Worm (Caenorhabditis elegans): Measurements from ENCODE around the gene fbxa-84.

The fbxa-84 gene

DNA sequence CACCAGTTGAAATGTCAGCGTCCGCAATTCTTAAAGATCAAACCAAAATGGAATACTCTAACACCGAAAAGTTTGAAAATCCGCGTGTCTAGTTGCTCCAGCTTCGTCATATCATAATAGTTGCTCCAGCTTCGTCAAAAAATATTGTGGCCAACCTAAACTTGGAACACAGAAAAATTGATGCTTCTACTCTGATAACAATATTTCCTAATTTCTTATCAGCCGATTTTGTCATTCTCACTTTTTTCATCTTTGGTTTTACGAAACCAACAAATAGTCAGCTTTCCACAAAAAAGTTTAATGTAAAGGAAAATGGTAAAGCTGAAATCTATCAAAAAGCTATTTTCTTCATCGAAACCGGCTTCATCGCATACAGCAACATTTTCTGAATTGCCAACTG is at the start of gene fbxa-84:
fbxa-84 (plus strand) TSS at position 34 of the 400 bp plus-strand sequence.
- TF ChIP-seq ztf-11 (tag; optimal IDR thresholded peaks at IDR 0.05) (no peak), elt-2 (tag; optimal IDR thresholded peaks at IDR 0.05) (peak; percentile 5), efl-1 (optimal IDR thresholded peaks at IDR 0.05) (no peak), efl-1 (GFP tag; optimal IDR thresholded peaks at IDR 0.05 in 1 of 2) (peak in 1 of 2 experiments; percentile 83)

DNA sequence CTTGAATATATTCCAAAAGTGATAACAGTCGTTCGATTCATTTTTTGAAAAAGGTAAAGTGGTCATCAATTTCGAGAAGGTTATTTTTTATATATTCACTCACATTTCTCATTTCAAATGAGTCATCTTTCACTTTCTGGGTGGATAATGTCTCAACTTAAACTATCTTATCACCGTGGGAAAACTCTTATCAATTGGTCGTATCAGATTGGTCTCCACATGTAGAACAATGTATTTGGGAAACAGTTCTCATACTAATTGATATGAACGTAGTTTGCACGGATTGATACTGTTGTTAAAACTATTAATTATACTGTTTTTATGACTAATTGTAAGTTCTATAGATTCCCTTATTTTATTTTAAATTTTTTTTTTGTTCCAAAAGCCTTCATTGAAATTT is 48.4 kb upstream of the fbxa-84 start:
- TF ChIP-seq elt-2 (tag; optimal IDR thresholded peaks at IDR 0.05) (peak; percentile 45), elt-3 (tag; optimal IDR thresholded peaks at IDR 0.05) (peak in 1 of 6 experiments; percentile 14), ceh-82 (tag; optimal IDR thresholded peaks at IDR 0.05) (no peak)

DNA sequence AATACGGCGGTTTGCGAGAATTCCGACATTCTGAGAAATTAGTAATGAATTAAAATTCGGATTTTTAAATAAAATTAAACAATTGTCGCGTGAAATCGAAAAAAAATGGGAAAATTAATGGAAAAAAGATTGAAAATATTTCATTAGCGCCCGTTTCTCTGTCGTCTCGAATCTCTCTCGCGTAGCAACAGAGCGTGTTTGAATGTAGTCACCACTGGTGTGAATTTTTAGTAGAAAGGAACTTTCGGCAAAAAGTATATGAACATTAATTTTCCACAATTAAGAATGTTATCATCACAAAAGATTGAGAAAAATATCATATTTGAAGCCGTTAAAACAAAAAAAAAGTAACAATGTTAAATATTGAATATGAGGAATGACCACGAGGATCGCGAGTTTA is 45.5 kb upstream of the fbxa-84 start, which contains the start of gene aipl-1:
aipl-1 (minus strand) TSS at position 30 of the 400 bp plus-strand sequence.
- TF ChIP-seq irx-1 (tag; optimal IDR thresholded peaks at IDR 0.05) (peak; percentile 13), mdl-1 (tag; optimal IDR thresholded peaks at IDR 0.05) (peak in 1 of 2 experiments; percentile 59), lsy-2 (tag; optimal IDR thresholded peaks at IDR 0.05) (peak; percentile 74 to 92), efl-3 (GFP tag; optimal IDR thresholded peaks at IDR 0.05) (no peak), ces-1 (GFP tag; optimal IDR thresholded peaks at IDR 0.05) (no peak), snpc-4 (tag; optimal IDR thresholded peaks at IDR 0.05) (peak; percentile 68), ztf-11 (tag; optimal IDR thresholded peaks at IDR 0.05) (peak in 1 of 2 experiments; percentile 67), unc-130 (tag; optimal IDR thresholded peaks at IDR 0.05) (peak; percentile 76), tbx-2 (tag; optimal IDR thresholded peaks at IDR 0.05) (peak; percentile 70), mef-2 (tag; optimal IDR thresholded peaks at IDR 0.05) (peak; percentile 43), elt-3 (tag; optimal IDR thresholded peaks at IDR 0.05) (peak in 2 of 6 experiments; percentile 9 to 83), ceh-63 (GFP tag; optimal IDR thresholded peaks at IDR 0.05) (no peak), sox-4 (tag; optimal IDR thresholded peaks at IDR 0.05) (no peak), jun-1 (tag; optimal IDR thresholded peaks at IDR 0.05) (peak; percentile 41), nhr-76 (tag; optimal IDR thresholded peaks at IDR 0.05) (no peak), sptf-1 (tag; optimal IDR thresholded peaks at IDR 0.05) (no peak), hlh-17 (GFP tag; optimal IDR thresholded peaks at IDR 0.05; ENCODE audit: borderline replicate concordance) (no peak), efl-1 (optimal IDR thresholded peaks at IDR 0.05) (peak; percentile 90 to 92), efl-1 (GFP tag; optimal IDR thresholded peaks at IDR 0.05 in 1 of 2) (peak; percentile 88 to 99), swsn-7 (tag; optimal IDR thresholded peaks at IDR 0.05) (peak; percentile 63), nhr-71 (tag; optimal IDR thresholded peaks at IDR 0.05) (peak; percentile 87), lin-13 (GFP tag; optimal IDR thresholded peaks at IDR 0.05) (peak; percentile 81), isw-1 (GFP tag; IDR thresholded peaks at IDR 0.05) (peak; percentile 66), nhr-237 (tag; optimal IDR thresholded peaks at IDR 0.05) (peak; percentile 6), C16A3.4 (tag; optimal IDR thresholded peaks at IDR 0.05) (peak; percentile 94), blmp-1 (tag; optimal IDR thresholded peaks at IDR 0.05) (peak; percentile 95), unc-86 (tag; optimal IDR thresholded peaks at IDR 0.05) (peak; percentile 49), snu-23 (GFP tag; optimal IDR thresholded peaks at IDR 0.05) (peak; percentile 86), grh-1 (GFP tag; IDR thresholded peaks at IDR 0.05) (0 out of 2 replicates have a peak, but pooled peaks have one; percentile 11), F16B12.6 (tag; optimal IDR thresholded peaks at IDR 0.05) (peak; percentile 61), fos-1 (tag; optimal IDR thresholded peaks at IDR 0.05) (peak; percentile 75), lin-35 (GFP tag; optimal IDR thresholded peaks at IDR 0.05) (peak; percentile 88 to 95), nhr-85 (tag) (peak; percentile 47), nhr-90 (tag; optimal IDR thresholded peaks at IDR 0.05; ENCODE audit: poor library complexity) (peak; percentile 56), nhr-11 (tag; optimal IDR thresholded peaks at IDR 0.05) (peak; percentile 24), unc-62 (GFP tag; optimal IDR thresholded peaks at IDR 0.05) (no peak), nhr-20 (tag; optimal IDR thresholded peaks at IDR 0.05) (peak; percentile 78), pqm-1 (tag; optimal IDR thresholded peaks at IDR 0.05) (no peak), fkh-10 (GFP tag; optimal IDR thresholded peaks at IDR 0.05) (peak; percentile 47), vab-15 (tag; optimal IDR thresholded peaks at IDR 0.05) (peak; percentile 78), lin-15B (tag; optimal IDR thresholded peaks at IDR 0.05) (peak; percentile 94), skn-1 (tag; optimal IDR thresholded peaks at IDR 0.05) (peak; percentile 86), mep-1 (tag; optimal IDR thresholded peaks at IDR 0.05) (peak; percentile 84), C04F5.9 (tag; optimal IDR thresholded peaks at IDR 0.05) (no peak), lir-3 (tag; optimal IDR thresholded peaks at IDR 0.05; ENCODE audit: poor library complexity) (peak; percentile 83), dsc-1 (tag; optimal IDR thresholded peaks at IDR 0.05) (peak; percentile 36), xbp-1 (tag; optimal IDR thresholded peaks at IDR 0.05) (peak; percentile 69)

Data from whole organism, L1 larva.